Worm (Caenorhabditis elegans) whole organism, L4/young adult: ENCODE measurements around the gene nhr-84.
A peak's percentile ranks its signal among the peaks of the same experiment; 100 is the strongest.
"Not testable (repeated sequence)": the region's sequence is repeated elsewhere in the genome, so short reads cannot be mapped to it uniquely, and the experiment has no call there.

Source experiments
- W03F9.2 ChIP-seq: fragments of 150-350 bp; optimal IDR thresholded peaks from 2 replicates; lab custom pipeline; 2014; ENCODE audit warnings: missing biosample characterization, missing genetic modification characterization
- dao-5 ChIP-seq: sonication (generic microtip); optimal IDR thresholded peaks from 2 replicates; lab custom pipeline; 2016; ENCODE audit warnings: missing genotype, missing genetic modification characterization, moderate library complexity, missing compliant biosample characterization
- him-1 ChIP-seq: sonication (generic microtip); optimal IDR thresholded peaks from 2 replicates; lab custom pipeline; 2016; ENCODE audit warnings: missing genotype, missing genetic modification reagents, missing genetic modification characterization, missing compliant biosample characterization

nhr-84 gene

ce11 chrV:15873762-15874161 lies 5.6 kb downstream of the nhr-84 start:
- TF ChIP-seq him-1 (tag; lab: Kevin White, UChicago) = peak; percentile 57
- TF ChIP-seq W03F9.2 (tag; lab: Kevin White, UChicago) = peak; percentile 70
- peak; percentile 91 for TF ChIP-seq dao-5

- TF ChIP-seq him-1 (tag; lab: Kevin White, UChicago) (no peak), W03F9.2 (tag; lab: Kevin White, UChicago) (no peak), dao-5 (no peak)
These were observed 7.1 kb downstream of the nhr-84 start, which contains the start of gene str-56 for ce11 chrV:15872273-15872672. str-56 (plus strand) TSS chrV:15872573.

ce11 chrV:15870356-15870755 lies 9.1 kb downstream of the nhr-84 start, which contains the start of gene str-57:
str-57 (plus strand) TSS chrV:15870656.
- no peak for TF ChIP-seq him-1 (tag; lab: Kevin White, UChicago)
- no peak for TF ChIP-seq dao-5
- no peak for TF ChIP-seq W03F9.2 (tag; lab: Kevin White, UChicago)

ce11 chrV:15867373-15867772 lies 12.0 kb downstream of the nhr-84 start, which contains the start of gene fbxa-197:
fbxa-197 (plus strand) TSS chrV:15867673.
- TF ChIP-seq W03F9.2 (tag; lab: Kevin White, UChicago) (no peak), dao-5 (no peak), him-1 (tag; lab: Kevin White, UChicago) (no peak)

- TF ChIP-seq dao-5 (no peak), W03F9.2 (tag; lab: Kevin White, UChicago) (no peak), him-1 (tag; lab: Kevin White, UChicago) (no peak)
These were observed 13.6 kb downstream of the nhr-84 start, which contains the start of gene srh-293 for ce11 chrV:15865839-15866238. srh-293 (plus strand) TSS chrV:15866139.

ce11 chrV:15863042-15863441 lies 16.4 kb downstream of the nhr-84 start, which contains the start of gene srh-299:
srh-299 (plus strand) TSS chrV:15863342.
- TF ChIP-seq him-1 (tag; lab: Kevin White, UChicago) (no peak), W03F9.2 (tag; lab: Kevin White, UChicago) (no peak), dao-5 (no peak)

ce11 chrV:15862599-15862998 lies 16.8 kb downstream of the nhr-84 start, which contains the start of gene srz-12:
srz-12 (minus strand) TSS chrV:15862699.
- no peak for TF ChIP-seq W03F9.2 (tag; lab: Kevin White, UChicago)
- TF ChIP-seq him-1 (tag; lab: Kevin White, UChicago) = no peak
- TF ChIP-seq dao-5 = no peak

- TF ChIP-seq him-1 (tag; lab: Kevin White, UChicago) (no peak), W03F9.2 (tag; lab: Kevin White, UChicago) (no peak), dao-5 (no peak)
These were observed 21.1 kb downstream of the nhr-84 start, which contains the start of gene srh-148 for ce11 chrV:15858292-15858691. srh-148 (minus strand) TSS chrV:15858392.

ce11 chrV:15850276-15850811 lies 29.1 kb downstream of the nhr-84 start, which contains the start of gene srh-147:
srh-147 (minus strand) TSS chrV:15850326.
- not testable (repeated sequence) for TF ChIP-seq him-1 (tag; lab: Kevin White, UChicago); dao-5; W03F9.2 (tag; lab: Kevin White, UChicago)

ce11 chrV:15841095-15841494 lies 38.3 kb downstream of the nhr-84 start, which contains the start of gene srh-149:
srh-149 (minus strand) TSS chrV:15841195.
- TF ChIP-seq dao-5 (no peak), W03F9.2 (tag; lab: Kevin White, UChicago) (no peak), him-1 (tag; lab: Kevin White, UChicago) (no peak)

- TF ChIP-seq dao-5 = no peak
- no peak for TF ChIP-seq W03F9.2 (tag; lab: Kevin White, UChicago)
- no peak for TF ChIP-seq him-1 (tag; lab: Kevin White, UChicago)
These were observed 45.8 kb downstream of the nhr-84 start, which contains the start of gene srbc-54 for ce11 chrV:15833622-15834021. srbc-54 (minus strand) TSS chrV:15833722.

- TF ChIP-seq dao-5 (no peak), W03F9.2 (tag; lab: Kevin White, UChicago) (no peak), him-1 (tag; lab: Kevin White, UChicago) (no peak)
These were observed 47.8 kb downstream of the nhr-84 start, which contains the start of gene srbc-56 for ce11 chrV:15831586-15831985. srbc-56 (minus strand) TSS chrV:15831686.

ce11 chrV:15829907-15830306 lies 49.5 kb downstream of the nhr-84 start, which contains the start of gene srbc-55:
srbc-55 (minus strand) TSS chrV:15830007.
- no peak for TF ChIP-seq him-1 (tag; lab: Kevin White, UChicago)
- no peak for TF ChIP-seq dao-5
- no peak for TF ChIP-seq W03F9.2 (tag; lab: Kevin White, UChicago)
